Worm (Caenorhabditis elegans) whole organism, young adult: Measurements from ENCODE around the gene ins-13.
A peak's percentile ranks its signal among the peaks of the same experiment; 100 is the strongest.

Source experiments
- B0019.2 ChIP-seq: fragments of 200-800 bp; sonication (Bioruptor generic); conservative IDR thresholded peaks from 2 replicates; pipeline ENCODE4 v1.3.6; 2022; ENCODE audit warnings: missing genetic modification reagents, missing genetic modification characterization, missing compliant biosample characterization
- F10E7.11 ChIP-seq: sonication (generic microtip); optimal IDR thresholded peaks from 2 replicates; lab custom pipeline; 2017; ENCODE audit warnings: mild to moderate bottlenecking, missing genetic modification characterization, moderate library complexity, missing compliant biosample characterization
- F22D6.2 ChIP-seq: sonication (generic microtip); optimal IDR thresholded peaks from 2 replicates; lab custom pipeline; 2016; ENCODE audit warnings: mild to moderate bottlenecking, missing genetic modification characterization, missing compliant biosample characterization
- F33H1.4 ChIP-seq: fragments of 200-800 bp; sonication (Bioruptor generic); IDR thresholded peaks from 2 replicates; pipeline ENCODE4 v1.3.6; 2022; ENCODE audit warnings: missing genetic modification reagents, missing genetic modification characterization, missing compliant biosample characterization
- F37B4.10 ChIP-seq: fragments of 200-800 bp; sonication (Bioruptor generic); IDR thresholded peaks from 2 replicates; pipeline ENCODE4 v1.3.6; 2022; ENCODE audit warnings: missing genetic modification characterization, missing compliant biosample characterization
- F49E8.2 ChIP-seq: sonication (generic microtip); optimal IDR thresholded peaks from 3 replicates; lab custom pipeline; 2017; ENCODE audit warnings: missing genetic modification characterization, mild to moderate bottlenecking, missing compliant biosample characterization, antibody characterized with exemption, moderate library complexity; ENCODE audit not compliant: insufficient read depth
- F52B5.7 ChIP-seq: sonication (generic microtip); optimal IDR thresholded peaks from 2 replicates; lab custom pipeline; 2016; ENCODE audit warnings: mild to moderate bottlenecking, missing genetic modification characterization, missing compliant biosample characterization
- F55B11.4 ChIP-seq: sonication (generic microtip); optimal IDR thresholded peaks from 2 replicates; lab custom pipeline; 2016; ENCODE audit warnings: missing compliant biosample characterization, missing genetic modification characterization, borderline replicate concordance; ENCODE audit not compliant: insufficient read depth
- K11D2.4 ChIP-seq: fragments of 200-800 bp; sonication (Bioruptor generic); IDR thresholded peaks from 2 replicates; pipeline ENCODE4 v1.3.6; 2022; ENCODE audit warnings: missing genetic modification reagents, missing genetic modification characterization, missing compliant biosample characterization
- Y95B8A.8 ChIP-seq: fragments of 200-800 bp; sonication (Bioruptor generic); IDR thresholded peaks from 2 replicates; pipeline ENCODE4 v1.3.6; 2022; ENCODE audit warnings: missing genetic modification reagents, missing genetic modification characterization, missing compliant biosample characterization
- atf-7 ChIP-seq: sonication (generic microtip); optimal IDR thresholded peaks from 2 replicates; lab custom pipeline; 2017; ENCODE audit warnings: mild to moderate bottlenecking, missing genetic modification characterization, missing compliant biosample characterization
- bed-1 ChIP-seq: fragments of 200-800 bp; sonication (Bioruptor generic); IDR thresholded peaks from 2 replicates; pipeline ENCODE4 v1.3.6; 2022; ENCODE audit warnings: missing genetic modification reagents, missing genetic modification characterization, missing compliant biosample characterization
- bed-2 ChIP-seq: fragments of 200-800 bp; sonication (Bioruptor generic); IDR thresholded peaks from 2 replicates; pipeline ENCODE4 v1.3.6; 2022; ENCODE audit warnings: missing genetic modification reagents, missing genetic modification characterization, missing compliant biosample characterization
- cebp-1 ChIP-seq, 2 experiments: fragments of 200-800 bp in 1 of 2; sonication (Bioruptor generic) in 1 of 2; sonication (generic microtip) in 1 of 2; IDR thresholded peaks in 1 of 2; optimal IDR thresholded peaks in 1 of 2; 2 replicates each; pipeline versions ENCODE4 v1.3.6 to Lab custom; 2017 to 2022; ENCODE audit warnings: missing compliant biosample characterization in 2 of 2, missing genetic modification characterization in 2 of 2, mild to moderate bottlenecking in 1 of 2, missing genetic modification reagents in 1 of 2, moderate library complexity in 1 of 2
- cebp-2 ChIP-seq: fragments of 200-800 bp; sonication (Bioruptor generic); IDR thresholded peaks from 2 replicates; pipeline ENCODE4 v1.3.6; 2022; ENCODE audit warnings: missing genetic modification characterization, missing compliant biosample characterization
- ceh-40 ChIP-seq: fragments of 200-800 bp; sonication (Bioruptor generic); IDR thresholded peaks from 2 replicates; pipeline ENCODE4 v1.3.6; 2022; ENCODE audit warnings: missing genetic modification characterization, missing compliant biosample characterization
- ceh-79 ChIP-seq: sonication (generic microtip); optimal IDR thresholded peaks from 2 replicates; lab custom pipeline; 2017; ENCODE audit warnings: mild to moderate bottlenecking, missing genetic modification characterization, missing compliant biosample characterization
- dpl-1 ChIP-seq: fragments of 150-350 bp; optimal IDR thresholded peaks from 2 replicates; lab custom pipeline; 2014; ENCODE audit warnings: missing biosample characterization, missing genetic modification reagents, missing genetic modification characterization
- egl-18 ChIP-seq: fragments of 200-800 bp; sonication (Bioruptor generic); IDR thresholded peaks from 2 replicates; pipeline ENCODE4 v1.3.6; 2022; ENCODE audit warnings: missing genetic modification reagents, missing genetic modification characterization, missing compliant biosample characterization
- egrh-3 ChIP-seq: fragments of 200-800 bp; sonication (Bioruptor generic); IDR thresholded peaks from 2 replicates; pipeline ENCODE4 v1.3.6; 2022; ENCODE audit warnings: missing genetic modification reagents, missing genetic modification characterization, missing compliant biosample characterization
- ets-4 ChIP-seq: fragments of 200-800 bp; sonication (Bioruptor generic); optimal IDR thresholded peaks from 2 replicates; lab custom pipeline; 2018; ENCODE audit warnings: mild to moderate bottlenecking, missing genetic modification characterization, missing compliant biosample characterization
- fkh-3 ChIP-seq: sonication (generic microtip); optimal IDR thresholded peaks from 2 replicates; lab custom pipeline; 2016; ENCODE audit warnings: mild to moderate bottlenecking, missing genetic modification characterization, missing compliant biosample characterization
- him-1 ChIP-seq: sonication (generic microtip); optimal IDR thresholded peaks from 2 replicates; lab custom pipeline; 2016; ENCODE audit warnings: missing genotype, missing genetic modification reagents, missing genetic modification characterization, missing compliant biosample characterization
- hlh-12 ChIP-seq: sonication (generic microtip); optimal IDR thresholded peaks from 2 replicates; lab custom pipeline; 2016; ENCODE audit warnings: missing genetic modification characterization, missing compliant biosample characterization
- hlh-26 ChIP-seq: fragments of 200-800 bp; sonication (Bioruptor generic); conservative IDR thresholded peaks from 2 replicates; pipeline ENCODE4 v1.3.6; 2022; ENCODE audit warnings: missing genetic modification reagents, missing genetic modification characterization, missing compliant biosample characterization
- hmg-1.2 ChIP-seq: fragments of 200-800 bp; sonication (Bioruptor generic); IDR thresholded peaks from 2 replicates; pipeline ENCODE4 v1.3.6; 2022; ENCODE audit warnings: missing genetic modification reagents, missing genetic modification characterization, missing compliant biosample characterization
- hmg-20 ChIP-seq: fragments of 200-800 bp; sonication (Bioruptor generic); IDR thresholded peaks from 2 replicates; pipeline ENCODE4 v1.3.6; 2022; ENCODE audit warnings: missing genetic modification reagents, missing genetic modification characterization, missing compliant biosample characterization
- lag-1 ChIP-seq: fragments of 200-800 bp; sonication (Bioruptor generic); IDR thresholded peaks from 2 replicates; pipeline ENCODE4 v1.3.6; 2022; ENCODE audit warnings: missing genetic modification reagents, missing genetic modification characterization, missing compliant biosample characterization
- lin-35 ChIP-seq, 3 experiments: fragments of 150-350 bp in 2 of 3; sonication (generic microtip) in 1 of 3; optimal IDR thresholded peaks; 2 replicates each; lab custom pipeline; 2014 to 2018; ENCODE audit warnings: missing biosample characterization in 3 of 3, missing genetic modification characterization in 3 of 3, missing genetic modification reagents in 3 of 3
- lin-54 ChIP-seq: fragments of 200-800 bp; sonication (Bioruptor generic); optimal IDR thresholded peaks from 2 replicates; lab custom pipeline; 2018; ENCODE audit warnings: mild to moderate bottlenecking, missing genetic modification characterization, missing compliant biosample characterization
- mcd-1 ChIP-seq: fragments of 200-800 bp; sonication (Bioruptor generic); IDR thresholded peaks from 2 replicates; pipeline ENCODE4 v1.3.6; 2022; ENCODE audit warnings: missing genetic modification reagents, missing genetic modification characterization, missing compliant biosample characterization
- nhr-27 ChIP-seq: fragments of 200-800 bp; sonication (Bioruptor generic); optimal IDR thresholded peaks from 2 replicates; lab custom pipeline; 2018; ENCODE audit warnings: mild to moderate bottlenecking, missing genetic modification characterization, moderate library complexity, missing compliant biosample characterization
- nhr-90 ChIP-seq: sonication (generic microtip); optimal IDR thresholded peaks from 2 replicates; lab custom pipeline; 2016; ENCODE audit warnings: missing genotype, mild to moderate bottlenecking, missing genetic modification characterization, missing compliant biosample characterization
- pbrm-1 ChIP-seq: fragments of 200-800 bp; sonication (Bioruptor generic); IDR thresholded peaks from 2 replicates; pipeline ENCODE4 v1.3.6; 2022; ENCODE audit warnings: missing genetic modification reagents, missing genetic modification characterization, missing compliant biosample characterization
- repo-1 ChIP-seq: sonication (generic microtip); optimal IDR thresholded peaks from 2 replicates; lab custom pipeline; 2017; ENCODE audit warnings: mild to moderate bottlenecking, missing genetic modification characterization, missing compliant biosample characterization
- sea-2 ChIP-seq: fragments of 200-800 bp; sonication (Bioruptor generic); IDR thresholded peaks from 2 replicates; pipeline ENCODE4 v1.3.6; 2022; ENCODE audit warnings: missing genetic modification characterization, missing compliant biosample characterization
- snpc-4 ChIP-seq, 5 experiments: fragments of 150-350 bp in 1 of 5; sonication (generic microtip) in 4 of 5; optimal IDR thresholded peaks; 2 replicates each; lab custom pipeline; 2014 to 2018; ENCODE audit warnings: missing genetic modification characterization in 5 of 5, missing biosample characterization in 3 of 5, antibody characterized with exemption in 2 of 5, mild to moderate bottlenecking in 2 of 5, missing compliant biosample characterization in 2 of 5, missing genotype in 2 of 5, moderate library complexity in 2 of 5, missing genetic modification reagents in 1 of 5
- tbp1 ChIP-seq: fragments of 200-800 bp; sonication (Bioruptor generic); optimal IDR thresholded peaks from 2 replicates; lab custom pipeline; 2018; ENCODE audit warnings: mild to moderate bottlenecking, missing genetic modification characterization, missing compliant biosample characterization
- unc-130 ChIP-seq: sonication (generic microtip); optimal IDR thresholded peaks from 2 replicates; lab custom pipeline; 2016; ENCODE audit warnings: missing genetic modification reagents, missing genetic modification characterization, missing compliant biosample characterization
- xnd-1 ChIP-seq: sonication (generic microtip); optimal IDR thresholded peaks from 2 replicates; lab custom pipeline; 2016; ENCODE audit warnings: missing genotype, missing genetic modification reagents, missing genetic modification characterization, missing compliant biosample characterization
- ztf-18 ChIP-seq: sonication (generic microtip); optimal IDR thresholded peaks from 2 replicates; lab custom pipeline; 2016; ENCODE audit warnings: missing genotype, mild to moderate bottlenecking, missing genetic modification characterization, missing compliant biosample characterization
- ztf-22 ChIP-seq: fragments of 200-800 bp; sonication (Bioruptor generic); optimal IDR thresholded peaks from 2 replicates; lab custom pipeline; 2018; ENCODE audit warnings: mild to moderate bottlenecking, missing genetic modification characterization, moderate library complexity, missing compliant biosample characterization
- ztf-28 ChIP-seq: fragments of 200-800 bp; sonication (Bioruptor generic); IDR thresholded peaks from 2 replicates; pipeline ENCODE4 v1.3.6; 2022; ENCODE audit warnings: missing genetic modification reagents, missing genetic modification characterization, missing compliant biosample characterization

The ins-13 gene

DNA sequence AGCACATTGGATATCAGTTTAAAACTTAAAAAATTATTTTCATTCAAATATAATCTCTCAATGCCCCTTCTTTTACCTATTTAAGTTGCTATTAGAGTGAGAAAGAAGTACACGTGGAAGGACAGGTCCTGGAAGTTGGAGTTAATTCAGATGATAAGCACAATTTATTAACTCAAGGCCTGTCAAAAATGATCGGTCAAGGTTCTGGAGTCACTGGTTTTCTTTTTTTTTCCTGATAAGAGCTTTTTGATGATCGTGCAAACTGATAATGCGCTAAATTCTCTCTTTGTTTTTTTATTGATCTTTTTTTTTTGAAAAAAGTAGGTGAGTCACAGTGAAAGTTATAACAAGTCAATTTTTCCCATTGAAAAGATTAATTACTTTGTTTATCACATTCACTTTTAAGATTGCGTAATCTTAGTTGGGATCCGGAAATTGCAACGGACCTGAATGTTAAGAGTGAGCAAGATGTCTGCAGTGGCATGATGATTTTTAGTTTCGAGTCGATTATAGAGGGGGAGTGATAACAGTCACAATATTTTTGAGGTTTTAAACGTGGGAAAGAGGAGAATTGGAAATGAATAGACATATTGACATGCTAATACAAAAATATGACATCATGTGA, 32.1 kb downstream of the ins-13 start (continued):
- no peak for TF ChIP-seq ets-4 (GFP tag; lab: Kevin White, UChicago)
- no peak for TF ChIP-seq ztf-18 (tag; lab: Kevin White, UChicago)
- no peak for TF ChIP-seq F49E8.2 (tag; lab: Kevin White, UChicago)
- TF ChIP-seq nhr-27 (tag; lab: Kevin White, UChicago) = no peak
- peak; percentile 78 for TF ChIP-seq atf-7 (tag; lab: Kevin White, UChicago)
- no peak for TF ChIP-seq fkh-3

DNA sequence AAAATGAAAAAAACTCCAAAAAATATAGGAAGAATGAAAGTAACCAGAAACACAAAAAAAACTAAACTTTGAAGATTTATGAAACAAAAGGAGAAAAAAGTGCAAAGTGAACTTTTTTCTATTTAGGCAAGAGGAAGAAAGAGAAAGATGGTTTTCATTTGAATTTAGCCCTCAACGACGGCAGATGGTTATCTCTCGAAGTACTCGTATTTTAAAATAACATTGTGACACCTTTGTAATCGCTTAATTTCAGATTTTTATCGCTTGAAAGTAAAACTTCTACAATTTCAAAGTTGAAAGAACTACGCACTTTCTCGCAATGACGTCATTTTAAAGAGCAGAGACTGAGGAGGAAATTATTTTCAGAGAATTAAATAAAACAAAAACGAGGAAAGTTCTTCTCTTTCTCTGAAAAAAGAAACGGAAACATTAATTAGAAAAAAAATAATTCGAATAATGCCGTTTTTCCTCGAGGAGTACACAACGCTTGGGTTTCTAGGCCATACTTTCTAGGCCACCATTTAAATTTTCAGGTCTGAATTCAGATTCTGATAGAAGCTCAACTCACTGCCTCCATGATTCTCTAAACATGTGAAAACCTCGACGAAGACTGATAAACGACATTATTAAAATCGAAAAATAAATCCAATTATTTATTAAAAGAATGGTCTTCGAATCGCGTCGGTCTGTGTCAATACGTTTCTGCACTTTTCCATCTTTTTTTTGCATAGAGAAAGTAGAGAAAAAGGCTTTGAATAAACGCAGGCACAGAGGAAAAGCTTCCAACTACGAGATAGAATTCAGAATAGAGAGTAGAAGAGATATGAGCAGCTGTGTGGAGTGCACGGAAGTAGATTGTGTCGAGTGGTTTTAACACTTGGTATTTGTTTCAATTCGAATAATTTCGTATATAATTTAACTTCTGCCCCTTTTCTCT, 33.0 kb downstream of the ins-13 start:
- TF ChIP-seq repo-1 (no peak), lin-54 (peak; percentile 4), mcd-1 (GFP tag; lab: Robert Waterston, UW) (peak; percentile 41), cebp-2 (GFP tag; lab: Robert Waterston, UW) (no peak), sea-2 (GFP tag; lab: Robert Waterston, UW) (no peak), egrh-3 (GFP tag; lab: Robert Waterston, UW) (no peak), nhr-27 (tag; lab: Kevin White, UChicago) (no peak), hmg-20 (GFP tag; lab: Robert Waterston, UW) (no peak), tbp1 (GFP tag; lab: Kevin White, UChicago) (no peak), F52B5.7 (tag; lab: Kevin White, UChicago) (no peak), ztf-28 (GFP tag; lab: Robert Waterston, UW) (0 out of 2 replicates have a peak, but pooled peaks have one; percentile 22), hlh-26 (no peak), fkh-3 (no peak), bed-2 (no peak), xnd-1 (tag; lab: Kevin White, UChicago) (peak; percentile 76), F55B11.4 (no peak), unc-130 (GFP tag; lab: Kevin White, UChicago) (peak; percentile 57), K11D2.4 (GFP tag; lab: Robert Waterston, UW) (no peak), hlh-12 (tag; lab: Kevin White, UChicago) (no peak), snpc-4 (GFP tag; optimal IDR thresholded peaks at IDR 0.05; lab: Kevin White, UChicago) (no peak), snpc-4 (tag; optimal IDR thresholded peaks at IDR 0.05; lab: Kevin White, UChicago) (peak in 1 of 4 experiments; percentile 13), egl-18 (GFP tag; lab: Robert Waterston, UW) (no peak), nhr-90 (no peak), F33H1.4 (GFP tag; lab: Robert Waterston, UW) (peak; percentile 42), B0019.2 (GFP tag; lab: Robert Waterston, UW) (no peak), F10E7.11 (tag; lab: Kevin White, UChicago) (no peak), cebp-1 (GFP tag; IDR thresholded peaks at IDR 0.05; lab: Robert Waterston, UW) (no peak), cebp-1 (tag; optimal IDR thresholded peaks at IDR 0.05; lab: Kevin White, UChicago) (no peak), ceh-40 (GFP tag; lab: Robert Waterston, UW) (no peak), pbrm-1 (GFP tag; lab: Robert Waterston, UW) (no peak), him-1 (tag; lab: Kevin White, UChicago) (peak; percentile 50), bed-1 (GFP tag; lab: Robert Waterston, UW) (no peak), lin-35 (GFP tag; optimal IDR thresholded peaks at IDR 0.05; lab: Kevin White, UChicago) (peak in 1 of 3 experiments; percentile 13), hmg-1.2 (no peak), Y95B8A.8 (GFP tag; lab: Robert Waterston, UW) (no peak), ztf-22 (GFP tag; lab: Kevin White, UChicago) (no peak), ceh-79 (tag; lab: Kevin White, UChicago) (no peak), F37B4.10 (GFP tag; lab: Robert Waterston, UW) (no peak), F22D6.2 (tag; lab: Kevin White, UChicago) (no peak), dpl-1 (no peak), lag-1 (GFP tag; lab: Robert Waterston, UW) (no peak)
